Worm (Caenorhabditis elegans): Measurements from ENCODE around the gene W06G6.20.

ce11 chrV:16627962-16628361 is 20.2 kb downstream of the W06G6.20 start, which contains the start of gene oac-53:
- TF ChIP-seq ztf-23 (GFP tag; IDR thresholded peaks at IDR 0.05) (no peak), tab-1 (GFP tag; IDR thresholded peaks at IDR 0.05) (no peak), ref-1 (GFP tag; conservative IDR thresholded peaks at IDR 0.05) (no peak)

All from whole organism, midembryonic.